Fruit fly (Drosophila melanogaster) whole organism, prepupa: ENCODE data around the gene Nha1.

Experiments used
- Blimp-1 ChIP-seq: fragments of 200-800 bp; sonication (Bioruptor generic); optimal IDR thresholded peaks from 3 replicates; lab custom pipeline; 2017; ENCODE audit warnings: missing biosample characterization, missing genetic modification characterization, mild to moderate bottlenecking, moderate library complexity, missing genetic modification reagents
- CG10631 ChIP-seq: fragments of 200-800 bp; sonication (Bioruptor generic); optimal IDR thresholded peaks from 2 replicates; lab custom pipeline; 2016; ENCODE audit warnings: missing biosample characterization, missing genetic modification characterization
- CG10669 ChIP-seq: fragments of 200-800 bp; sonication (Bioruptor generic); optimal IDR thresholded peaks from 3 replicates; lab custom pipeline; 2018; ENCODE audit warnings: missing biosample characterization, mild to moderate bottlenecking, missing genetic modification characterization, moderate library complexity
- CG11294 ChIP-seq: fragments of 200-800 bp; sonication (Bioruptor generic); IDR thresholded peaks from 2 replicates; pipeline ENCODE4 v1.3.6; 2022; ENCODE audit warnings: missing biosample characterization, missing genetic modification characterization
- CG11762 ChIP-seq: fragments of 200-800 bp; sonication (Bioruptor generic); optimal IDR thresholded peaks from 3 replicates; lab custom pipeline; 2016; ENCODE audit warnings: missing biosample characterization, missing genetic modification characterization; ENCODE audit not compliant: insufficient read depth
- CG11902 ChIP-seq: fragments of 200-800 bp; sonication (Bioruptor generic); optimal IDR thresholded peaks from 3 replicates; lab custom pipeline; 2016; ENCODE audit warnings: missing biosample characterization, missing genetic modification characterization
- CG1621 ChIP-seq: fragments of 200-800 bp; sonication (Bioruptor generic); optimal IDR thresholded peaks from 3 replicates; lab custom pipeline; 2018; ENCODE audit warnings: missing biosample characterization, mild to moderate bottlenecking, missing genetic modification characterization
- CG16779 ChIP-seq: fragments of 200-800 bp; sonication (Bioruptor generic); optimal IDR thresholded peaks from 3 replicates; lab custom pipeline; 2017; ENCODE audit warnings: missing biosample characterization, mild to moderate bottlenecking, missing genetic modification characterization
- CG3032 ChIP-seq: fragments of 200-800 bp; optimal IDR thresholded peaks from 2 replicates; lab custom pipeline; 2019; ENCODE audit warnings: missing biosample characterization, mild to moderate bottlenecking, missing genetic modification characterization, moderate library complexity
- CG31627 ChIP-seq: fragments of 200-800 bp; sonication (Bioruptor generic); optimal IDR thresholded peaks from 3 replicates; lab custom pipeline; 2016; ENCODE audit warnings: missing biosample characterization, missing genetic modification characterization
- CG32006 ChIP-seq: fragments of 200-800 bp; sonication (Bioruptor generic); optimal IDR thresholded peaks from 3 replicates; lab custom pipeline; 2017; ENCODE audit warnings: missing biosample characterization, mild to moderate bottlenecking, missing genetic modification characterization
- CG6163 ChIP-seq: fragments of 200-800 bp; sonication (Bioruptor generic); IDR thresholded peaks from 3 replicates; pipeline ENCODE4 v1.3.6; 2022; ENCODE audit warnings: missing biosample characterization, missing genetic modification characterization
- CG6792 ChIP-seq: fragments of 200-800 bp; sonication (Bioruptor generic); optimal IDR thresholded peaks from 3 replicates; lab custom pipeline; 2016; ENCODE audit warnings: missing biosample characterization, missing genetic modification characterization
- CG6808 ChIP-seq: fragments of 200-800 bp; sonication (Bioruptor generic); optimal IDR thresholded peaks from 3 replicates; lab custom pipeline; 2017; ENCODE audit warnings: missing biosample characterization, missing genetic modification characterization, mild to moderate bottlenecking, moderate library complexity, missing genetic modification reagents
- CG6854 ChIP-seq: fragments of 200-800 bp; sonication (Bioruptor generic); optimal IDR thresholded peaks from 2 replicates; lab custom pipeline; 2017; ENCODE audit warnings: missing biosample characterization, mild to moderate bottlenecking, missing genetic modification characterization
- CG8319 ChIP-seq: fragments of 200-800 bp; sonication (Bioruptor generic); optimal IDR thresholded peaks from 3 replicates; lab custom pipeline; 2016; ENCODE audit warnings: missing biosample characterization, missing genetic modification characterization
- CG9139 ChIP-seq: fragments of 200-800 bp; sonication (Bioruptor generic); optimal IDR thresholded peaks from 3 replicates; lab custom pipeline; 2017; ENCODE audit warnings: missing biosample characterization, mild to moderate bottlenecking, missing genetic modification characterization
- Eip93F ChIP-seq: fragments of 200-800 bp; sonication (Bioruptor generic); optimal IDR thresholded peaks from 2 replicates; lab custom pipeline; 2016; ENCODE audit warnings: missing biosample characterization, mild to moderate bottlenecking, missing genetic modification characterization
- Ets21C ChIP-seq: fragments of 200-800 bp; sonication (Bioruptor generic); optimal IDR thresholded peaks from 3 replicates; lab custom pipeline; 2016; ENCODE audit warnings: missing biosample characterization, missing genetic modification characterization
- Ets96B ChIP-seq: fragments of 200-800 bp; optimal IDR thresholded peaks from 2 replicates; lab custom pipeline; 2019; ENCODE audit warnings: missing biosample characterization, mild to moderate bottlenecking, missing genetic modification characterization, moderate library complexity
- Hr38 ChIP-seq: sonication (Bioruptor generic); optimal IDR thresholded peaks from 2 replicates; lab custom pipeline; 2016; ENCODE audit warnings: missing biosample characterization, missing genetic modification characterization
- Hr4 ChIP-seq: fragments of 200-800 bp; sonication (Bioruptor generic); optimal IDR thresholded peaks from 3 replicates; lab custom pipeline; 2016; ENCODE audit warnings: missing biosample characterization, missing genetic modification characterization
- Lpt ChIP-seq: fragments of 200-800 bp; sonication (Bioruptor generic); optimal IDR thresholded peaks from 3 replicates; lab custom pipeline; 2016; ENCODE audit warnings: missing biosample characterization, missing genetic modification characterization
- OdsH ChIP-seq: fragments of 200-800 bp; sonication (Bioruptor generic); optimal IDR thresholded peaks from 3 replicates; lab custom pipeline; 2016; ENCODE audit warnings: missing biosample characterization, missing genetic modification characterization
- Smox ChIP-seq: fragments of 200-800 bp; sonication (Bioruptor generic); optimal IDR thresholded peaks from 3 replicates; lab custom pipeline; 2016; ENCODE audit warnings: missing biosample characterization, missing genetic modification characterization
- Sox102F ChIP-seq: fragments of 200-800 bp; sonication (Bioruptor generic); optimal IDR thresholded peaks from 2 replicates; lab custom pipeline; 2016; ENCODE audit warnings: missing biosample characterization, mild to moderate bottlenecking, missing genetic modification characterization
- Sox15 ChIP-seq: fragments of 200-800 bp; sonication (Bioruptor generic); optimal IDR thresholded peaks from 3 replicates; lab custom pipeline; 2016; ENCODE audit warnings: missing biosample characterization, missing genetic modification characterization
- achi ChIP-seq: fragments of 200-800 bp; sonication (Bioruptor generic); optimal IDR thresholded peaks from 3 replicates; lab custom pipeline; 2016; ENCODE audit warnings: missing biosample characterization, missing genetic modification characterization
- cyc ChIP-seq: fragments of 200-800 bp; sonication (Bioruptor generic); optimal IDR thresholded peaks from 3 replicates; lab custom pipeline; 2016; ENCODE audit warnings: missing biosample characterization, missing genetic modification characterization
- dac ChIP-seq: fragments of 200-800 bp; sonication (Bioruptor generic); optimal IDR thresholded peaks from 2 replicates; lab custom pipeline; 2017; ENCODE audit warnings: missing biosample characterization, mild to moderate bottlenecking, missing genetic modification characterization
- dsx ChIP-seq: fragments of 200-800 bp; optimal IDR thresholded peaks from 3 replicates; lab custom pipeline; 2019; ENCODE audit warnings: missing biosample characterization, mild to moderate bottlenecking, missing genetic modification characterization, moderate library complexity; ENCODE audit not compliant: poor library complexity, severe bottlenecking
- eg ChIP-seq: fragments of 200-800 bp; sonication (Bioruptor generic); IDR thresholded peaks from 3 replicates; pipeline ENCODE4 v1.3.6; 2022; ENCODE audit warnings: missing biosample characterization, missing genetic modification characterization
- esn ChIP-seq: fragments of 200-800 bp; sonication (Bioruptor generic); optimal IDR thresholded peaks from 2 replicates; lab custom pipeline; 2016; ENCODE audit warnings: missing biosample characterization, mild to moderate bottlenecking, missing genetic modification characterization, moderate library complexity
- fd59A ChIP-seq: fragments of 200-800 bp; sonication (Bioruptor generic); optimal IDR thresholded peaks from 2 replicates; lab custom pipeline; 2017; ENCODE audit warnings: missing biosample characterization, mild to moderate bottlenecking, missing genetic modification characterization, missing genetic modification reagents
- fd85E ChIP-seq: fragments of 200-800 bp; sonication (Bioruptor generic); optimal IDR thresholded peaks from 3 replicates; lab custom pipeline; 2016; ENCODE audit warnings: missing biosample characterization, missing genetic modification characterization
- fkh ChIP-seq: fragments of 200-800 bp; sonication (Bioruptor generic); optimal IDR thresholded peaks from 3 replicates; lab custom pipeline; 2017; ENCODE audit warnings: missing biosample characterization, mild to moderate bottlenecking, missing genetic modification characterization, moderate library complexity
- lz ChIP-seq: fragments of 200-800 bp; sonication (Bioruptor generic); optimal IDR thresholded peaks from 3 replicates; lab custom pipeline; 2016; ENCODE audit warnings: missing biosample characterization, missing genetic modification characterization
- net ChIP-seq: fragments of 200-800 bp; sonication (Bioruptor generic); optimal IDR thresholded peaks from 3 replicates; lab custom pipeline; 2016; ENCODE audit warnings: missing biosample characterization, missing genetic modification characterization
- pdm3 ChIP-seq: fragments of 200-800 bp; sonication (Bioruptor generic); optimal IDR thresholded peaks from 3 replicates; lab custom pipeline; 2016; ENCODE audit warnings: missing biosample characterization, missing genetic modification characterization
- salr ChIP-seq, 2 experiments: fragments of 200-800 bp; sonication (Bioruptor generic); optimal IDR thresholded peaks; 3 replicates each; lab custom pipeline; 2016 to 2018; ENCODE audit warnings: missing biosample characterization in 2 of 2, missing genetic modification characterization in 2 of 2, mild to moderate bottlenecking in 1 of 2
- spab ChIP-seq: fragments of 200-800 bp; sonication (Bioruptor generic); optimal IDR thresholded peaks from 2 replicates; lab custom pipeline; 2017; ENCODE audit warnings: missing biosample characterization, mild to moderate bottlenecking, missing genetic modification characterization, missing genetic modification reagents
- ss ChIP-seq, 2 experiments: fragments of 200-800 bp; sonication (Bioruptor generic); optimal IDR thresholded peaks; 2 replicates in 1 of 2; 3 replicates in 1 of 2; lab custom pipeline; 2017 to 2018; ENCODE audit warnings: mild to moderate bottlenecking in 2 of 2, missing biosample characterization in 2 of 2, missing genetic modification characterization in 2 of 2, moderate library complexity in 1 of 2
- svp ChIP-seq: fragments of 200-800 bp; sonication (Bioruptor generic); peaks from one replicate; lab custom pipeline; 2016; ENCODE audit warnings: missing biosample characterization, missing genetic modification characterization
- topi ChIP-seq: fragments of 200-800 bp; sonication (Bioruptor generic); optimal IDR thresholded peaks from 3 replicates; lab custom pipeline; 2016; ENCODE audit warnings: missing biosample characterization, missing genetic modification characterization
- vri ChIP-seq: fragments of 200-800 bp; sonication (Bioruptor generic); optimal IDR thresholded peaks from 3 replicates; lab custom pipeline; 2016; ENCODE audit warnings: missing biosample characterization, mild to moderate bottlenecking, missing genetic modification characterization

Nha1 gene

DNA sequence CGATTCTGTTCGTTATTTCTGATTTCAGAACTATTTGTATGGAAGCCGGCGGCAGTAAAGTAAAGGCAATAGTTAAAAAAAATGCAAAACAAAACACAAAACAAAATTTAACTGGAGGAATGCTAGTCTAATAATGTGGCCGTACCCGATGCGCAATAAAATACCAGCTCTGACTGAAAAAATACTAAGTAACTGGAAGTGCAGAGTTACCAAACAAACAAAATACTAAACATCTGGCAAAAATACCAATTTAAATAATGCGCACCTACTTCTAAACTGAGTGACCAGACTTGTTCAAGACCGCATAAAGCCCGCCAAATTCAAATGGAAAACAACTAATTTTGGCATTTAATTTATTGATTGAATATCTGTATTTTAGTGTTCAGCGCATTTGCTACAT, 43.8 kb upstream of the Nha1 start, which contains the start of gene Wee1:
Wee1 (minus strand) TSS at position 175 of the 400 bp plus-strand sequence.
- TF ChIP-seq CG11762 (no peak), OdsH (GFP tag; lab: Kevin White, UChicago) (no peak), CG10631 (GFP tag; lab: Kevin White, UChicago) (no peak), CG1621 (tag; lab: Kevin White, UChicago) (no peak), fkh (GFP tag; lab: Kevin White, UChicago) (no peak), CG11902 (GFP tag; lab: Kevin White, UChicago) (no peak), CG16779 (tag; lab: Kevin White, UChicago) (no peak), esn (no peak), Lpt (no peak), Sox102F (GFP tag; lab: Kevin White, UChicago) (no peak), CG6808 (no peak), CG6854 (GFP tag; lab: Kevin White, UChicago) (no peak), dsx (no peak), CG8319 (GFP tag; lab: Kevin White, UChicago) (no peak), lz (GFP tag; lab: Kevin White, UChicago) (no peak), CG9139 (GFP tag; lab: Kevin White, UChicago) (no peak), Smox (GFP tag; lab: Kevin White, UChicago) (no peak)

- TF ChIP-seq CG6854 (GFP tag; lab: Kevin White, UChicago) = no peak
- no peak for TF ChIP-seq fd59A (GFP tag; lab: Kevin White, UChicago)
- peak; percentile 47 for TF ChIP-seq CG31627 (GFP tag; lab: Kevin White, UChicago)
- TF ChIP-seq esn = peak; percentile 39
- TF ChIP-seq CG10631 (GFP tag; lab: Kevin White, UChicago) = no peak
Observed at dm6 chr2L:6907761-6908160, 37.6 kb upstream of the Nha1 start, which contains the start of the genes Polr1F and Rat1. Polr1F (minus strand) TSS chr2L:6907844. Rat1 (plus strand) TSS chr2L:6908083.

dm6 chr2L:6874526-6875198, 4.5 kb upstream of the Nha1 start, which contains the start of gene Nlg2:
Nlg2 (plus strand) TSS chr2L:6874900.
- TF ChIP-seq Eip93F (GFP tag; lab: Kevin White, UChicago) (no peak), Smox (GFP tag; lab: Kevin White, UChicago) (no peak), Ets96B (tag; lab: Kevin White, UChicago) (peak; percentile 33), cyc (GFP tag; lab: Kevin White, UChicago) (no peak), CG31627 (GFP tag; lab: Kevin White, UChicago) (no peak), fkh (GFP tag; lab: Kevin White, UChicago) (no peak), CG8319 (GFP tag; lab: Kevin White, UChicago) (no peak), pdm3 (GFP tag; lab: Kevin White, UChicago) (no peak), salr (GFP tag; optimal IDR thresholded peaks at IDR 0.05; lab: Kevin White, UChicago) (peak in 1 of 2 experiments; percentile 25), CG32006 (GFP tag; lab: Kevin White, UChicago) (peak; percentile 55), achi (GFP tag; lab: Kevin White, UChicago) (peak; percentile 1), Hr4 (GFP tag; lab: Kevin White, UChicago) (no peak), net (GFP tag; lab: Kevin White, UChicago) (no peak), Ets21C (GFP tag; lab: Kevin White, UChicago) (no peak), Sox15 (no peak), CG11762 (no peak), CG10669 (GFP tag; lab: Kevin White, UChicago) (peak; percentile 8), Blimp-1 (no peak), eg (GFP tag; lab: Robert Waterston, UW) (no peak), OdsH (GFP tag; lab: Kevin White, UChicago) (peak; percentile 6), CG6163 (GFP tag; lab: Robert Waterston, UW) (no peak), CG11294 (GFP tag; lab: Robert Waterston, UW) (no peak), CG6792 (GFP tag; lab: Kevin White, UChicago) (no peak), vri (GFP tag; lab: Kevin White, UChicago) (no peak), svp (GFP tag; lab: Kevin White, UChicago) (peak; percentile 5), Hr38 (GFP tag; lab: Kevin White, UChicago) (no peak), dsx (peak; percentile 19), spab (GFP tag; lab: Kevin White, UChicago) (no peak), CG3032 (tag; lab: Kevin White, UChicago) (peak; percentile 20), topi (no peak), fd85E (GFP tag; lab: Kevin White, UChicago) (no peak), ss (GFP tag; optimal IDR thresholded peaks at IDR 0.05; lab: Kevin White, UChicago) (peak in 1 of 2 experiments; percentile 33), lz (GFP tag; lab: Kevin White, UChicago) (no peak), dac (GFP tag; lab: Kevin White, UChicago) (no peak), CG1621 (tag; lab: Kevin White, UChicago) (no peak)
